Worm (Caenorhabditis elegans): ENCODE results near the gene Y40C5A.4.

ce11 chrIV:7305325-7305724 lies 59.6 kb downstream of the Y40C5A.4 start, which contains the start of gene npr-27:
- no peak for TF ChIP-seq him-1 (tag; optimal IDR thresholded peaks at IDR 0.05)
- no peak for TF ChIP-seq W03F9.2 (tag; optimal IDR thresholded peaks at IDR 0.05)

Measured in whole organism, L4/young adult.